Worm (Caenorhabditis elegans) whole organism, mixed stage, embryonic: ENCODE measurements around the gene srt-24.

Source experiments
- M03D4.4 ChIP-seq: sonication (generic microtip); optimal IDR thresholded peaks from 2 replicates; lab custom pipeline; 2017; ENCODE audit warnings: mild to moderate bottlenecking, missing genetic modification characterization, missing compliant biosample characterization
- bed-3 ChIP-seq: fragments of 200-800 bp; sonication (Bioruptor generic); optimal IDR thresholded peaks from 3 replicates; lab custom pipeline; 2018; ENCODE audit warnings: mild to moderate bottlenecking, missing genetic modification characterization, moderate library complexity, missing compliant biosample characterization
- blmp-1 ChIP-seq: fragments of 150-350 bp; optimal IDR thresholded peaks from 2 replicates; lab custom pipeline; 2014; ENCODE audit warnings: missing biosample characterization, missing genetic modification characterization
- ceh-39 ChIP-seq: fragments of 150-350 bp; optimal IDR thresholded peaks from 2 replicates; lab custom pipeline; 2014; ENCODE audit warnings: missing biosample characterization, missing genetic modification characterization
- ceh-43 ChIP-seq: fragments of 200-800 bp; sonication (Bioruptor generic); optimal IDR thresholded peaks from 2 replicates; lab custom pipeline; 2018; ENCODE audit warnings: mild to moderate bottlenecking, missing genetic modification characterization, moderate library complexity, missing compliant biosample characterization
- ceh-83 ChIP-seq: fragments of 200-800 bp; sonication (Bioruptor generic); optimal IDR thresholded peaks from 2 replicates; lab custom pipeline; 2018; ENCODE audit warnings: mild to moderate bottlenecking, missing genetic modification characterization, missing compliant biosample characterization
- ces-1 ChIP-seq: fragments of 150-350 bp; optimal IDR thresholded peaks from 2 replicates; lab custom pipeline; 2014; ENCODE audit warnings: missing biosample characterization, missing genetic modification reagents, missing genetic modification characterization
- cnd-1 ChIP-seq: fragments of 200-800 bp; sonication (Bioruptor generic); optimal IDR thresholded peaks from 2 replicates; lab custom pipeline; 2018; ENCODE audit warnings: mild to moderate bottlenecking, missing genetic modification characterization, missing compliant biosample characterization
- drap-1 ChIP-seq: fragments of 200-800 bp; sonication (Bioruptor generic); optimal IDR thresholded peaks from 3 replicates; lab custom pipeline; 2018; ENCODE audit warnings: mild to moderate bottlenecking, missing genetic modification characterization, missing compliant biosample characterization
- elt-1 ChIP-seq: sonication (generic microtip); optimal IDR thresholded peaks from 2 replicates; lab custom pipeline; 2017; ENCODE audit warnings: missing genetic modification characterization, mild to moderate bottlenecking, missing compliant biosample characterization, antibody characterized with exemption, moderate library complexity, borderline replicate concordance; ENCODE audit not compliant: insufficient read depth
- elt-3 ChIP-seq: fragments of 150-350 bp; optimal IDR thresholded peaks from 2 replicates; lab custom pipeline; 2014; ENCODE audit warnings: missing biosample characterization, missing genetic modification characterization
- flh-1 ChIP-seq: fragments of 200-800 bp; sonication (Bioruptor generic); optimal IDR thresholded peaks from 2 replicates; lab custom pipeline; 2018; ENCODE audit warnings: mild to moderate bottlenecking, missing genetic modification characterization, moderate library complexity, missing compliant biosample characterization
- ham-2 ChIP-seq: fragments of 200-800 bp; sonication (Bioruptor generic); optimal IDR thresholded peaks from 2 replicates; lab custom pipeline; 2018; ENCODE audit warnings: mild to moderate bottlenecking, missing genetic modification characterization, missing compliant biosample characterization
- hlh-1 ChIP-seq: fragments of 150-350 bp; optimal IDR thresholded peaks from 2 replicates; lab custom pipeline; 2014; ENCODE audit warnings: missing biosample characterization, missing genetic modification reagents, missing genetic modification characterization
- lin-13 ChIP-seq: fragments of 150-350 bp; optimal IDR thresholded peaks from 2 replicates; lab custom pipeline; 2014; ENCODE audit warnings: missing biosample characterization, missing genetic modification characterization
- lin-32 ChIP-seq: fragments of 200-800 bp; sonication (Bioruptor generic); optimal IDR thresholded peaks from 2 replicates; lab custom pipeline; 2018; ENCODE audit warnings: mild to moderate bottlenecking, missing genetic modification characterization, missing compliant biosample characterization
- lsy-2 ChIP-seq: fragments of 150-350 bp; optimal IDR thresholded peaks from 2 replicates; lab custom pipeline; 2014; ENCODE audit warnings: missing biosample characterization, missing genetic modification characterization
- mab-5 ChIP-seq: fragments of 150-350 bp; optimal IDR thresholded peaks from 2 replicates; lab custom pipeline; 2014; ENCODE audit warnings: missing biosample characterization, missing genetic modification characterization
- mep-1 ChIP-seq: fragments of 150-350 bp; optimal IDR thresholded peaks from 2 replicates; lab custom pipeline; 2017; ENCODE audit warnings: missing biosample characterization, missing genetic modification reagents, missing genetic modification characterization, inconsistent platforms
- mls-2 ChIP-seq: sonication (generic microtip); optimal IDR thresholded peaks from 2 replicates; lab custom pipeline; 2016; ENCODE audit warnings: mild to moderate bottlenecking, missing genetic modification characterization, moderate library complexity, missing compliant biosample characterization
- nhr-12 ChIP-seq: fragments of 150-350 bp; optimal IDR thresholded peaks from 2 replicates; lab custom pipeline; 2014; ENCODE audit warnings: missing biosample characterization, missing genetic modification characterization
- nhr-2 ChIP-seq: fragments of 150-350 bp; optimal IDR thresholded peaks from 2 replicates; lab custom pipeline; 2014; ENCODE audit warnings: missing biosample characterization, missing genetic modification characterization
- nhr-237 ChIP-seq: fragments of 150-350 bp; optimal IDR thresholded peaks from 2 replicates; lab custom pipeline; 2014; ENCODE audit warnings: missing biosample characterization, missing genetic modification characterization
- nhr-28 ChIP-seq: fragments of 150-350 bp; optimal IDR thresholded peaks from 2 replicates; lab custom pipeline; 2014; ENCODE audit warnings: missing biosample characterization, missing genetic modification characterization
- nhr-76 ChIP-seq: sonication (generic microtip); optimal IDR thresholded peaks from 2 replicates; lab custom pipeline; 2017; ENCODE audit warnings: missing biosample characterization, missing genetic modification characterization
- pha-4 ChIP-seq: fragments of 150-350 bp; optimal IDR thresholded peaks from 2 replicates; lab custom pipeline; 2018; ENCODE audit warnings: missing biosample characterization, missing genetic modification reagents, missing genetic modification characterization
- snpc-4 ChIP-seq: fragments of 150-350 bp; optimal IDR thresholded peaks from 2 replicates; lab custom pipeline; 2014; ENCODE audit warnings: missing biosample characterization, missing genetic modification characterization
- sptf-1 ChIP-seq: sonication (generic microtip); optimal IDR thresholded peaks from 2 replicates; lab custom pipeline; 2017; ENCODE audit warnings: mild to moderate bottlenecking, missing genetic modification characterization, moderate library complexity, missing compliant biosample characterization
- tbx-8 ChIP-seq: fragments of 200-800 bp; sonication (Bioruptor generic); optimal IDR thresholded peaks from 2 replicates; lab custom pipeline; 2018; ENCODE audit warnings: mild to moderate bottlenecking, missing genetic modification characterization, moderate library complexity, missing compliant biosample characterization
- unc-120 ChIP-seq: sonication (generic microtip); optimal IDR thresholded peaks from 2 replicates; lab custom pipeline; 2017; ENCODE audit warnings: missing genetic modification characterization, missing compliant biosample characterization; ENCODE audit not compliant: poor library complexity, severe bottlenecking
- unc-39 ChIP-seq: fragments of 150-350 bp; optimal IDR thresholded peaks from 2 replicates; lab custom pipeline; 2014; ENCODE audit warnings: missing biosample characterization, missing genetic modification characterization
- unc-62 ChIP-seq: fragments of 150-350 bp; optimal IDR thresholded peaks from 2 replicates; lab custom pipeline; 2014; ENCODE audit warnings: missing biosample characterization, missing genetic modification reagents, missing genetic modification characterization
- zip-8 ChIP-seq: fragments of 150-350 bp; optimal IDR thresholded peaks from 2 replicates; lab custom pipeline; 2014; ENCODE audit warnings: missing biosample characterization, missing genetic modification characterization
- ztf-11 ChIP-seq: fragments of 150-350 bp; optimal IDR thresholded peaks from 2 replicates; lab custom pipeline; 2014; ENCODE audit warnings: missing biosample characterization, missing genetic modification characterization

srt-24 gene

DNA sequence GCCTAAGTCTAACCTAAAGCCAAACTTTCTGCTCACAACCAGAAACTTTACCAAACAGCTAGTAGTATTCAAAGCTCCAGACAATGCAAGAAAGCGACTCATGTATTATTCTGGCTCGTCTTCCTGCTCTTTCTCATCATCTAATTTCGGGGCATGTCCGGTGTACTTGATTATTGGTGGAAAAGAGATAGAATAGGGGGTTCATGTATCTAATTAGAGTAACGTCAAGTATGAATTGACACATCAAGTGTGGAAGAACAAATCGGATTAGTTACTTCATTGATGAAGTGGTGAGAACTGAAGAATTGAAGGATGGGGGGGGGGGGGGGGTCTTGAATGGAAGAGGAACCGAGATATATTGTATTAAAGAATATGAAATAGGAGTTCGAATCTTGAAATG lies 15.4 kb downstream of the srt-24 start:
- no peak for TF ChIP-seq flh-1
- TF ChIP-seq mls-2 = no peak
- peak; percentile 4 for TF ChIP-seq ceh-83 (GFP tag; lab: Kevin White, UChicago)
- TF ChIP-seq mep-1 (tag; lab: Kevin White, UChicago) = no peak
- TF ChIP-seq lsy-2 (tag; lab: Kevin White, UChicago) = no peak
- no peak for TF ChIP-seq pha-4
- no peak for TF ChIP-seq ceh-43 (GFP tag; lab: Kevin White, UChicago)
- no peak for TF ChIP-seq M03D4.4 (tag; lab: Kevin White, UChicago)
- TF ChIP-seq tbx-8 (GFP tag; lab: Kevin White, UChicago) = no peak
- TF ChIP-seq blmp-1 = no peak
- TF ChIP-seq ces-1 (GFP tag; lab: Kevin White, UChicago) = peak; percentile 93
- TF ChIP-seq nhr-2 (tag; lab: Kevin White, UChicago) = no peak
- no peak for TF ChIP-seq bed-3 (GFP tag; lab: Kevin White, UChicago)

DNA sequence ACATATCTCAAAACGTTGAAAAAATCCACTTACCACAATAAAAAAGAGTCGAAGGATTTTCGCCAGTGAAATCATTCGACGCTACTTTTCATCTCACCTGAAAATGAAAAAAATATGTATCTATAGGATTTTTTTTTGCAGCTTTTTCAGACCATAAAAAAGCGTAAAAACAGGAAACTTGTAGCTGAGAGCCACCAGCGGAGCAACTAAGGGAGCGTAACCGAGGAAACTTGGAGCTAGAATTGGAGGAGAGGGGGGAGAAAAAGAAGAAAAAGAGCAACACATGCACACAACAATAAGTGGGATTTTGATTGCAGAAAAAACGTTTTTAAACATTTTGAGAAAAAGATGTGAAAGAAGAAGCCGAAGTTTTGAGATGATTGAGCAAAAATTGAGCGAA lies 23.2 kb downstream of the srt-24 start, which contains the start of gene cutl-26:
TSS of gene cutl-26 (minus strand) at position 101 of the 400 bp plus-strand sequence.
- TF ChIP-seq ceh-43 (GFP tag; lab: Kevin White, UChicago) (no peak), pha-4 (no peak), unc-62 (no peak), hlh-1 (tag; lab: Kevin White, UChicago) (no peak), nhr-76 (no peak), lin-32 (GFP tag; lab: Kevin White, UChicago) (no peak), unc-120 (no peak), cnd-1 (no peak), elt-1 (tag; lab: Kevin White, UChicago) (no peak), mab-5 (tag; lab: Kevin White, UChicago) (no peak)

DNA sequence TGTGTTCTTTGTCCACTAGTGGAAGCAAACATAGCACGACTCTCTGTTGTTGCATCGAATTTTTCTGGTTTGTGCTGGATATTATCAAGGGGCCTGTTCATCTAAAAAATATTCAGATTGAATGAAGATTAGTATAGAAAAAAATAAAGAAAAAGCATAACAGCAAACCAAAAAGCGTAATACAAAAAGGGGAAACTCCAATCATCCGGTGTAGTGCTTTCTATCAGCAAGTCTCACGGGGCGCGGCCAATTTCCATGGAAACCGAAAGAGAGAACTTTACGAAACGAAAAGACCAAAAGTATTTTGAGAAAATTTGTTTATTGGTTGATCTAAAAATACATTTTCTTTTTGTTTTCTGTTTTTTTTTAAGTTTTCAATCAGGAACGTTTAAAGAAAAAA lies 32.5 kb downstream of the srt-24 start, which contains the start of gene Y55F3C.17:
TSS of gene Y55F3C.17 (minus strand) at position 101 of the 400 bp plus-strand sequence.
- no peak for TF ChIP-seq zip-8 (tag; lab: Kevin White, UChicago)
- TF ChIP-seq lin-13 (tag; lab: Kevin White, UChicago) = no peak

DNA sequence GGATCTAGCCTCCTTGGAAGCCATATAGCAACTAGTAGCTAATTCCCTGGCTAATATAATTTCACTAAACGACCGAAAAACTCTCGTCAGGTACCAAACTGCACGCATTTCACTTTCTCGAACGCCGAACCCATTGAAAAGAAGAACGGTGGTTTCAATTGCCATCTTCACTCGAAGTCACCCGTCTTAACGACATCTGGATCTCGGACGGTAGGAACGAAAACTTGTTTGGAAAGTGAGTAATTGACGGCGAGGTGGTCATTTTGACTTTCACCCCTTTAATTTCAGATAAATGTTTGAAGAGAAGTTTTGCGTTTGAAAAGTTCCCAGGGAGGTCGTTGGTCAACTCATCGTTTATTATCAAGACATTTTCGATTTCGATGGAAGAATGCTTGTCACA lies 46.1 kb downstream of the srt-24 start:
- TF ChIP-seq ceh-83 (GFP tag; lab: Kevin White, UChicago) (no peak), elt-3 (no peak), pha-4 (no peak), bed-3 (GFP tag; lab: Kevin White, UChicago) (no peak)

DNA sequence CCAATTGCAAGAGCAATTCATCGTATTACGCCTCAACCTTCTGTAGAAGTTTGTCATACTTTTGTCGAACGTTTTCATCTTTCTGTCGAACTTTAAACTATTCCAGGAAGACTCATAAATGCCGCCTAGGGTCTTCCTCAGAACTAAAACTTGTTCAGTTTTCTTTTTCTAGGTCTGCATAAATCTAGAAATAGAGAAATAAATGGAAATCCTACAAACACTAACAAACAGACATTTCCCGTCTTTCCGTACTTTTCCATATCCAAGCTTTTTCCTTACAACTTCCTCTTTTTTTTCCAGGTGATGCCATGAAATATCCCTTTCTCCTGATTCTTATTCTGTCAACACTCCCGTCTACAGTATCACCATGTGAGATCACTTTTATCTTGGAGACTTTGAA lies 46.6 kb downstream of the srt-24 start, which contains the start of gene cutl-28:
TSS of gene cutl-28 (plus strand) at position 301 of the 400 bp plus-strand sequence.
- TF ChIP-seq drap-1 (GFP tag; lab: Kevin White, UChicago) (no peak), nhr-237 (tag; lab: Kevin White, UChicago) (no peak), ztf-11 (tag; lab: Kevin White, UChicago) (no peak), nhr-12 (no peak), lin-32 (GFP tag; lab: Kevin White, UChicago) (no peak), blmp-1 (no peak), unc-62 (no peak), elt-3 (no peak), cnd-1 (no peak), zip-8 (tag; lab: Kevin White, UChicago) (no peak), ces-1 (GFP tag; lab: Kevin White, UChicago) (no peak), ceh-83 (GFP tag; lab: Kevin White, UChicago) (no peak), elt-1 (tag; lab: Kevin White, UChicago) (no peak), mab-5 (tag; lab: Kevin White, UChicago) (no peak), hlh-1 (tag; lab: Kevin White, UChicago) (no peak), tbx-8 (GFP tag; lab: Kevin White, UChicago) (no peak), mls-2 (no peak), lsy-2 (tag; lab: Kevin White, UChicago) (no peak)

DNA sequence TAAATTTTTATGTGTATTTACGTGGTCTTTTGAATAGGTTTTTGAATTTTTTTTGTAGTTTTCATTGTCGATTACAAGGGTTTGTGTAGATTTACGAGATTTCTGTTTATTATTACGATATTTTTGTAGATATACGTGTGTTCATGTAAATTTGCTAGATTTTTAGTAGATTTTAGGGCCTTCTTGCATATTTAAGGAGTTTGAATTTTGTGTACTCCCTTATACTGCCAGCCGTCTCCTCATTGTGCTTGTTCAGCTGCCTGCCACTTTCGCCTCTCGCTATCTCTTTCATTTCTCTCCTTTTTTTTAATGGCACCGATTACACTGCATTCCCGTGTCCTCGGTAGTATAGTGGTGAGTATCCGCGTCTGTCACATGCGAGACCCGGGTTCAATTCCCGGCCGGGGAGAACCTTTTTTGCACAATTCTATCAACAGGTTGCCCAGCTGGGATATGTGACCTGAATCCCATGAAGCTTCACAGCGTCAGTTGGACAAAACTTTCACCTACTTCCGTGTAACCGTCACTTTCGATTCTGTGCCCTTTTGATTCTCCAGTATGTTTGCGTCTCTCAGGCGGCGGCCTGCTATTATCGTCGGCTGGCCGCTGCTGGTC lies 48.0 kb downstream of the srt-24 start:
- TF ChIP-seq nhr-76 (no peak), pha-4 (no peak), cnd-1 (peak; percentile 88), mab-5 (tag; lab: Kevin White, UChicago) (no peak), ces-1 (GFP tag; lab: Kevin White, UChicago) (peak; percentile 11), elt-3 (no peak), elt-1 (tag; lab: Kevin White, UChicago) (no peak), flh-1 (peak; percentile 66), ztf-11 (tag; lab: Kevin White, UChicago) (no peak), unc-62 (peak; percentile 25), ceh-83 (GFP tag; lab: Kevin White, UChicago) (peak; percentile 89), mep-1 (tag; lab: Kevin White, UChicago) (peak; percentile 50), ceh-43 (GFP tag; lab: Kevin White, UChicago) (peak; percentile 76), bed-3 (GFP tag; lab: Kevin White, UChicago) (peak; percentile 60), tbx-8 (GFP tag; lab: Kevin White, UChicago) (peak; percentile 10), unc-39 (tag; lab: Kevin White, UChicago) (no peak), blmp-1 (peak; percentile 89), lin-32 (GFP tag; lab: Kevin White, UChicago) (peak; percentile 48), sptf-1 (tag; lab: Kevin White, UChicago) (peak; percentile 91), ceh-39 (tag; lab: Kevin White, UChicago) (no peak), nhr-28 (tag; lab: Kevin White, UChicago) (no peak), snpc-4 (no peak), nhr-12 (no peak), nhr-237 (tag; lab: Kevin White, UChicago) (no peak), drap-1 (GFP tag; lab: Kevin White, UChicago) (peak; percentile 81), lsy-2 (tag; lab: Kevin White, UChicago) (peak; percentile 8), ham-2 (GFP tag; lab: Kevin White, UChicago) (peak; percentile 79), hlh-1 (tag; lab: Kevin White, UChicago) (peak; percentile 0), zip-8 (tag; lab: Kevin White, UChicago) (no peak)
